Worm (Caenorhabditis elegans) whole organism, young adult: Measurements from ENCODE around the gene nhr-167.

Source experiments
- hmg-20 ChIP-seq: fragments of 200-800 bp; sonication (Bioruptor generic); IDR thresholded peaks from 2 replicates; pipeline ENCODE4 v1.3.6; 2022; ENCODE audit warnings: missing genetic modification reagents, missing genetic modification characterization, missing compliant biosample characterization
- let-526 ChIP-seq: fragments of 200-800 bp; sonication (Bioruptor generic); IDR thresholded peaks from 2 replicates; pipeline ENCODE4 v1.3.6; 2022; ENCODE audit warnings: missing genetic modification reagents, missing genetic modification characterization, missing compliant biosample characterization
- sdz-38 ChIP-seq: sonication (generic microtip); optimal IDR thresholded peaks from 2 replicates; lab custom pipeline; 2016; ENCODE audit warnings: missing genotype, missing genetic modification characterization, missing compliant biosample characterization
- snpc-4 ChIP-seq, 5 experiments: fragments of 150-350 bp in 1 of 5; sonication (generic microtip) in 4 of 5; optimal IDR thresholded peaks; 2 replicates each; lab custom pipeline; 2014 to 2018; ENCODE audit warnings: missing genetic modification characterization in 5 of 5, missing biosample characterization in 3 of 5, antibody characterized with exemption in 2 of 5, mild to moderate bottlenecking in 2 of 5, missing compliant biosample characterization in 2 of 5, missing genotype in 2 of 5, moderate library complexity in 2 of 5, missing genetic modification reagents in 1 of 5
- unc-62 ChIP-seq: fragments of 150-350 bp; optimal IDR thresholded peaks from 2 replicates; lab custom pipeline; 2014; ENCODE audit warnings: missing biosample characterization, missing genetic modification reagents, missing genetic modification characterization
- ztf-18 ChIP-seq: sonication (generic microtip); optimal IDR thresholded peaks from 2 replicates; lab custom pipeline; 2016; ENCODE audit warnings: missing genotype, mild to moderate bottlenecking, missing genetic modification characterization, missing compliant biosample characterization

ce11 chrX:11985887-11986286 is 4.0 kb upstream of the nhr-167 start, which contains the start of gene C49F5.5:
- no peak for TF ChIP-seq hmg-20 (GFP tag; lab: Robert Waterston, UW)
- no peak for TF ChIP-seq unc-62 (GFP tag; lab: Kevin White, UChicago)
- no peak for TF ChIP-seq snpc-4 (GFP tag; optimal IDR thresholded peaks at IDR 0.05; lab: Kevin White, UChicago)
- no peak for TF ChIP-seq snpc-4 (tag; optimal IDR thresholded peaks at IDR 0.05; lab: Kevin White, UChicago)
- TF ChIP-seq let-526 (GFP tag; lab: Robert Waterston, UW): no peak
- TF ChIP-seq sdz-38 (tag; lab: Kevin White, UChicago): no peak
- no peak for TF ChIP-seq ztf-18 (tag; lab: Kevin White, UChicago)
